Worm (Caenorhabditis elegans) whole organism, midembryonic: ENCODE results near the gene F58G1.3.
A peak's percentile ranks its signal among the peaks of the same experiment; 100 is the strongest.

ENCODE experiments used
- T22C8.4 ChIP-seq: fragments of 200-800 bp; sonication (Bioruptor generic); IDR thresholded peaks from 2 replicates; pipeline ENCODE4 v1.3.6; 2022; ENCODE audit warnings: missing genetic modification characterization, missing compliant biosample characterization
- cog-1 ChIP-seq: sonication (generic microtip); optimal IDR thresholded peaks from 2 replicates; lab custom pipeline; 2016; ENCODE audit warnings: missing genetic modification characterization, missing compliant biosample characterization
- flt-1 ChIP-seq: fragments of 200-800 bp; sonication (Bioruptor generic); IDR thresholded peaks from 2 replicates; pipeline ENCODE4 v1.3.6; 2022; ENCODE audit warnings: missing genetic modification characterization, missing compliant biosample characterization
- klf-2 ChIP-seq: fragments of 200-800 bp; sonication (Bioruptor generic); conservative IDR thresholded peaks from 2 replicates; pipeline ENCODE4 v1.3.6; 2022; ENCODE audit warnings: missing genetic modification reagents, missing genetic modification characterization, missing compliant biosample characterization
- med-1 ChIP-seq: sonication (generic microtip); optimal IDR thresholded peaks from 2 replicates; lab custom pipeline; 2017; ENCODE audit warnings: missing genetic modification characterization, mild to moderate bottlenecking, missing compliant biosample characterization, antibody characterized with exemption, missing genetic modification reagents; ENCODE audit not compliant: insufficient read depth
- tab-1 ChIP-seq: fragments of 200-800 bp; sonication (Bioruptor generic); IDR thresholded peaks from 2 replicates; pipeline ENCODE4 v1.3.6; 2022; ENCODE audit warnings: missing genetic modification characterization, missing compliant biosample characterization
- ztf-23 ChIP-seq: fragments of 200-800 bp; sonication (Bioruptor generic); IDR thresholded peaks from 2 replicates; pipeline ENCODE4 v1.3.6; 2022; ENCODE audit warnings: missing genetic modification reagents, missing genetic modification characterization, missing compliant biosample characterization
- ztf-29 ChIP-seq: fragments of 200-800 bp; sonication (Bioruptor generic); IDR thresholded peaks from 2 replicates; pipeline ENCODE4 v1.3.6; 2022; ENCODE audit warnings: missing genetic modification reagents, missing genetic modification characterization, missing compliant biosample characterization

DNA sequence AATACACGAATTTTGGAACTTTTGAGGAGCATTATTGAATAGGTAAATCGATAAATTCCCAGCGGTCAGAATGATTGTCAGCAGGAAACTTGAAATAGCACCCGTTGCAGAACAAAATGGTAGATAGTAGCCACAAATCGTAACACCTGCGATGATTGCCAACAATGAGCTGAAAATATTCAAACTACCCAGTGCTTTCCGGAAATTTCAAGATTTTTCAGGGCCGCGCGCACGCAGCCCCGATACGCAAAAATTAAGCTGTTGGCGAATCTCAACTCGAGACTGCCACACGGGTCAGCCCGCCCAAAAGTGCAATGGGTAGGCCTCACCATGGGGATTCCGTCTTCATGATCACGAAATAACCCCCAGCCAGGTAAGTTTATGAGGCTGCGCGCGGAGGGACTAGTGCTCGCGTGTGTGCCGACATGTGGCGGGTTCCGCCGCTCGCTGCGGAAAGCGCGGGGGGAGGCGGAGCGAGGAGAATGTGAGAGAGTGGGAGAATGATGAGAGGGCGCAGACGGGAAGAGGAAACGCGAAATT lies 16.5 kb upstream of the F58G1.3 start:
- TF ChIP-seq tab-1 (GFP tag; lab: Robert Waterston, UW) (peak; percentile 72; the same call in 1 of the 2 replicates), T22C8.4 (GFP tag; lab: Robert Waterston, UW) (no peak; the same call in 1 of the 2 replicates), flt-1 (GFP tag; lab: Robert Waterston, UW) (peak; percentile 88), ztf-29 (GFP tag; lab: Robert Waterston, UW) (peak; percentile 49; the same call in 1 of the 2 replicates), med-1 (no peak), cog-1 (tag; lab: Kevin White, UChicago) (peak; percentile 52), klf-2 (GFP tag; lab: Robert Waterston, UW) (0 out of 2 replicates have a peak, but pooled peaks have one; percentile 56), ztf-23 (GFP tag; lab: Robert Waterston, UW) (0 out of 2 replicates have a peak, but pooled peaks have one; percentile 37)
